Worm (Caenorhabditis elegans) whole organism, young adult: ENCODE data around the gene T05H10.8.

ENCODE experiments used
- B0035.1 ChIP-seq: sonication (generic microtip); optimal IDR thresholded peaks from 2 replicates; lab custom pipeline; 2016; ENCODE audit warnings: missing genetic modification characterization, mild to moderate bottlenecking, missing compliant biosample characterization, missing genotype, missing genetic modification reagents
- B0261.1 ChIP-seq: sonication (generic microtip); optimal IDR thresholded peaks from 2 replicates; lab custom pipeline; 2016; ENCODE audit warnings: mild to moderate bottlenecking, missing genetic modification characterization, moderate library complexity, missing compliant biosample characterization
- B0336.3 ChIP-seq: fragments of 200-800 bp; sonication (Bioruptor generic); IDR thresholded peaks from 2 replicates; pipeline ENCODE4 v1.3.6; 2022; ENCODE audit warnings: missing genetic modification characterization, missing compliant biosample characterization
- C17E4.6 ChIP-seq: fragments of 200-800 bp; sonication (Bioruptor generic); IDR thresholded peaks from 2 replicates; pipeline ENCODE4 v1.3.6; 2022; ENCODE audit warnings: missing genetic modification reagents, missing genetic modification characterization, missing compliant biosample characterization
- D2030.7 ChIP-seq: fragments of 200-800 bp; sonication (Bioruptor generic); IDR thresholded peaks from 2 replicates; pipeline ENCODE4 v1.3.6; 2022; ENCODE audit warnings: missing genetic modification reagents, missing genetic modification characterization, missing compliant biosample characterization
- F33H1.4 ChIP-seq: fragments of 200-800 bp; sonication (Bioruptor generic); IDR thresholded peaks from 2 replicates; pipeline ENCODE4 v1.3.6; 2022; ENCODE audit warnings: missing genetic modification reagents, missing genetic modification characterization, missing compliant biosample characterization
- F39B2.1 ChIP-seq: fragments of 200-800 bp; sonication (Bioruptor generic); IDR thresholded peaks from 2 replicates; pipeline ENCODE4 v1.3.6; 2022; ENCODE audit warnings: missing genetic modification reagents, missing genetic modification characterization, missing compliant biosample characterization
- F57C9.4 ChIP-seq: sonication (generic microtip); optimal IDR thresholded peaks from 2 replicates; lab custom pipeline; 2017; ENCODE audit warnings: mild to moderate bottlenecking, missing genetic modification characterization, missing compliant biosample characterization
- K11D2.4 ChIP-seq: fragments of 200-800 bp; sonication (Bioruptor generic); IDR thresholded peaks from 2 replicates; pipeline ENCODE4 v1.3.6; 2022; ENCODE audit warnings: missing genetic modification reagents, missing genetic modification characterization, missing compliant biosample characterization
- K12H6.12 ChIP-seq: fragments of 200-800 bp; sonication (Bioruptor generic); optimal IDR thresholded peaks from 2 replicates; lab custom pipeline; 2018; ENCODE audit warnings: mild to moderate bottlenecking, missing genetic modification characterization, missing compliant biosample characterization
- Y53G8AR.9 ChIP-seq: fragments of 200-800 bp; sonication (Bioruptor generic); conservative IDR thresholded peaks from 2 replicates; pipeline ENCODE4 v1.3.6; 2022; ENCODE audit warnings: missing genetic modification reagents, missing genetic modification characterization, missing compliant biosample characterization
- ZK185.1 ChIP-seq: sonication (generic microtip); optimal IDR thresholded peaks from 2 replicates; lab custom pipeline; 2016; ENCODE audit warnings: mild to moderate bottlenecking, missing genetic modification characterization, missing compliant biosample characterization; ENCODE audit not compliant: poor library complexity, severe bottlenecking
- akir-1 ChIP-seq: fragments of 200-800 bp; sonication (Bioruptor generic); optimal IDR thresholded peaks from 2 replicates; lab custom pipeline; 2018; ENCODE audit warnings: mild to moderate bottlenecking, missing genetic modification characterization, moderate library complexity, missing compliant biosample characterization
- ama-1 ChIP-seq, 3 experiments: fragments of 150-350 bp in 1 of 3; sonication (generic microtip) in 2 of 3; optimal IDR thresholded peaks; 2 replicates each; lab custom pipeline; 2014 to 2018; ENCODE audit warnings: missing biosample characterization in 2 of 3, missing genetic modification characterization in 2 of 3, missing genetic modification reagents in 2 of 3
- aptf-3 ChIP-seq: fragments of 200-800 bp; sonication (Bioruptor generic); IDR thresholded peaks from 2 replicates; pipeline ENCODE4 v1.3.6; 2022; ENCODE audit warnings: missing genetic modification characterization, missing compliant biosample characterization
- attf-6 ChIP-seq: fragments of 200-800 bp; sonication (Bioruptor generic); IDR thresholded peaks from 2 replicates; pipeline ENCODE4 v1.3.6; 2022; ENCODE audit warnings: missing genetic modification reagents, missing genetic modification characterization, missing compliant biosample characterization
- cebp-1 ChIP-seq, 2 experiments: fragments of 200-800 bp in 1 of 2; sonication (Bioruptor generic) in 1 of 2; sonication (generic microtip) in 1 of 2; IDR thresholded peaks in 1 of 2; optimal IDR thresholded peaks in 1 of 2; 2 replicates each; pipeline versions ENCODE4 v1.3.6 to Lab custom; 2017 to 2022; ENCODE audit warnings: missing compliant biosample characterization in 2 of 2, missing genetic modification characterization in 2 of 2, mild to moderate bottlenecking in 1 of 2, missing genetic modification reagents in 1 of 2, moderate library complexity in 1 of 2
- ceh-58 ChIP-seq: fragments of 200-800 bp; sonication (Bioruptor generic); IDR thresholded peaks from 2 replicates; pipeline ENCODE4 v1.3.6; 2022; ENCODE audit warnings: missing genetic modification characterization, missing compliant biosample characterization
- dpff-1 ChIP-seq: sonication (generic microtip); optimal IDR thresholded peaks from 2 replicates; lab custom pipeline; 2017; ENCODE audit warnings: mild to moderate bottlenecking, missing genetic modification characterization, missing compliant biosample characterization
- egl-18 ChIP-seq: fragments of 200-800 bp; sonication (Bioruptor generic); IDR thresholded peaks from 2 replicates; pipeline ENCODE4 v1.3.6; 2022; ENCODE audit warnings: missing genetic modification reagents, missing genetic modification characterization, missing compliant biosample characterization
- egl-44 ChIP-seq: fragments of 200-800 bp; sonication (Bioruptor generic); IDR thresholded peaks from 2 replicates; pipeline ENCODE4 v1.3.6; 2022; ENCODE audit warnings: missing genetic modification reagents, missing genetic modification characterization, missing compliant biosample characterization
- egrh-3 ChIP-seq: fragments of 200-800 bp; sonication (Bioruptor generic); IDR thresholded peaks from 2 replicates; pipeline ENCODE4 v1.3.6; 2022; ENCODE audit warnings: missing genetic modification reagents, missing genetic modification characterization, missing compliant biosample characterization
- ekl-4 ChIP-seq: fragments of 200-800 bp; sonication (Bioruptor generic); IDR thresholded peaks from 2 replicates; pipeline ENCODE4 v1.3.6; 2022; ENCODE audit warnings: missing genetic modification reagents, missing genetic modification characterization, missing compliant biosample characterization
- ets-4 ChIP-seq: fragments of 200-800 bp; sonication (Bioruptor generic); optimal IDR thresholded peaks from 2 replicates; lab custom pipeline; 2018; ENCODE audit warnings: mild to moderate bottlenecking, missing genetic modification characterization, missing compliant biosample characterization
- fkh-3 ChIP-seq: sonication (generic microtip); optimal IDR thresholded peaks from 2 replicates; lab custom pipeline; 2016; ENCODE audit warnings: mild to moderate bottlenecking, missing genetic modification characterization, missing compliant biosample characterization
- gei-17 ChIP-seq: fragments of 200-800 bp; sonication (Bioruptor generic); optimal IDR thresholded peaks from 2 replicates; lab custom pipeline; 2018; ENCODE audit warnings: mild to moderate bottlenecking, missing genetic modification characterization, missing compliant biosample characterization
- him-1 ChIP-seq: sonication (generic microtip); optimal IDR thresholded peaks from 2 replicates; lab custom pipeline; 2016; ENCODE audit warnings: missing genotype, missing genetic modification reagents, missing genetic modification characterization, missing compliant biosample characterization
- hlh-26 ChIP-seq: fragments of 200-800 bp; sonication (Bioruptor generic); conservative IDR thresholded peaks from 2 replicates; pipeline ENCODE4 v1.3.6; 2022; ENCODE audit warnings: missing genetic modification reagents, missing genetic modification characterization, missing compliant biosample characterization
- nfya-2 ChIP-seq: fragments of 200-800 bp; sonication (Bioruptor generic); IDR thresholded peaks from 2 replicates; pipeline ENCODE4 v1.3.6; 2022; ENCODE audit warnings: missing genetic modification reagents, missing genetic modification characterization, missing compliant biosample characterization
- nfyb-1 ChIP-seq: fragments of 200-800 bp; sonication (Bioruptor generic); IDR thresholded peaks from 2 replicates; pipeline ENCODE4 v1.3.6; 2022; ENCODE audit warnings: missing genetic modification reagents, missing genetic modification characterization, missing compliant biosample characterization
- nhr-80 ChIP-seq: sonication (generic microtip); optimal IDR thresholded peaks from 2 replicates; lab custom pipeline; 2016; ENCODE audit warnings: missing genetic modification characterization, missing compliant biosample characterization
- rec-8 ChIP-seq, 2 experiments: sonication (generic microtip); optimal IDR thresholded peaks; 2 replicates each; lab custom pipeline; 2016; ENCODE audit warnings: mild to moderate bottlenecking in 2 of 2, missing genetic modification characterization in 2 of 2, missing genetic modification reagents in 2 of 2, missing genotype in 2 of 2, missing biosample characterization in 1 of 2, missing compliant biosample characterization in 1 of 2, moderate library complexity in 1 of 2
- rpc-1 ChIP-seq, 2 experiments: fragments of 150-350 bp in 1 of 2; sonication (generic microtip) in 1 of 2; optimal IDR thresholded peaks; 2 replicates each; lab custom pipeline; 2014 to 2018; ENCODE audit warnings: missing biosample characterization in 1 of 2, missing genetic modification characterization in 1 of 2, missing genetic modification reagents in 1 of 2, missing genotype in 1 of 2
- sdz-38 ChIP-seq: sonication (generic microtip); optimal IDR thresholded peaks from 2 replicates; lab custom pipeline; 2016; ENCODE audit warnings: missing genotype, missing genetic modification characterization, missing compliant biosample characterization
- sptf-2 ChIP-seq: fragments of 200-800 bp; sonication (Bioruptor generic); optimal IDR thresholded peaks from 2 replicates; lab custom pipeline; 2018; ENCODE audit warnings: mild to moderate bottlenecking, missing genetic modification characterization, missing compliant biosample characterization
- tlf-1 ChIP-seq: fragments of 200-800 bp; sonication (Bioruptor generic); optimal IDR thresholded peaks from 2 replicates; lab custom pipeline; 2018; ENCODE audit warnings: mild to moderate bottlenecking, missing genetic modification characterization, missing compliant biosample characterization
- unc-130 ChIP-seq: sonication (generic microtip); optimal IDR thresholded peaks from 2 replicates; lab custom pipeline; 2016; ENCODE audit warnings: missing genetic modification reagents, missing genetic modification characterization, missing compliant biosample characterization
- unc-62 ChIP-seq: fragments of 150-350 bp; optimal IDR thresholded peaks from 2 replicates; lab custom pipeline; 2014; ENCODE audit warnings: missing biosample characterization, missing genetic modification reagents, missing genetic modification characterization
- zim-3 ChIP-seq: sonication (generic microtip); optimal IDR thresholded peaks from 2 replicates; lab custom pipeline; 2017; ENCODE audit warnings: mild to moderate bottlenecking, missing genetic modification characterization, moderate library complexity, missing compliant biosample characterization
- ztf-18 ChIP-seq: sonication (generic microtip); optimal IDR thresholded peaks from 2 replicates; lab custom pipeline; 2016; ENCODE audit warnings: missing genotype, mild to moderate bottlenecking, missing genetic modification characterization, missing compliant biosample characterization
- ztf-28 ChIP-seq: fragments of 200-800 bp; sonication (Bioruptor generic); IDR thresholded peaks from 2 replicates; pipeline ENCODE4 v1.3.6; 2022; ENCODE audit warnings: missing genetic modification reagents, missing genetic modification characterization, missing compliant biosample characterization
- ztf-3 ChIP-seq: fragments of 200-800 bp; sonication (Bioruptor generic); optimal IDR thresholded peaks from 2 replicates; lab custom pipeline; 2018; ENCODE audit warnings: mild to moderate bottlenecking, missing genetic modification characterization, missing compliant biosample characterization

Gene T05H10.8

DNA sequence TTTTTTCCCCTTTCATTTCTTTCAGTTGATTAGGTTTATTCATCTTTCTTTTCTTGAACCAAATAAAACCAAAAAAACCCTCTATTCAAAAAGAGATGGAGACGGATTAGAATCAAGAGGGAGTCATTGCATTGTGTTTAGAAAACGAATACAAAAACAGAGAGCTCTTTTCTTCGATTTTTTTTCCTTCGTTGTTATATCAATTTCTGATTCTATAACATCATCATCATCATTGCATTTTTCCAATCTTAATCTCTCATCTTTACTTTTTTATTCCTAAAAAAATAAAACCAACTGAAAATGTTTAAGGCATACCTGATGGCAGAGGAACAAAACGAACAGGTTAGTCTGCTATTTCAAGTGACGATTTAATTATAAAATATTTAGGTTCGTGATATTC is at the start of gene T05H10.8:
Gene T05H10.8 (plus strand): TSS at position 301 of the 400 bp plus-strand sequence.
- TF ChIP-seq egrh-3 (GFP tag; lab: Robert Waterston, UW) = no peak
- no peak for TF ChIP-seq unc-130 (GFP tag; lab: Kevin White, UChicago)
- no peak for TF ChIP-seq D2030.7 (GFP tag; lab: Robert Waterston, UW)
- TF ChIP-seq him-1 (tag; lab: Kevin White, UChicago) = no peak
- no peak for TF ChIP-seq ceh-58 (GFP tag; lab: Robert Waterston, UW)
- TF ChIP-seq gei-17 = no peak
- no peak for TF ChIP-seq sdz-38 (tag; lab: Kevin White, UChicago)
- TF ChIP-seq zim-3 (tag; lab: Kevin White, UChicago) = no peak
- no peak for TF ChIP-seq rpc-1 (optimal IDR thresholded peaks at IDR 0.05; lab: Kevin White, UChicago)
- TF ChIP-seq rpc-1 (tag; optimal IDR thresholded peaks at IDR 0.05; lab: Kevin White, UChicago) = no peak
- TF ChIP-seq ztf-3 (GFP tag; lab: Kevin White, UChicago) = no peak
- no peak for TF ChIP-seq Y53G8AR.9
- TF ChIP-seq F39B2.1 (GFP tag; lab: Robert Waterston, UW) = no peak
- no peak for TF ChIP-seq C17E4.6 (GFP tag; lab: Robert Waterston, UW)
- TF ChIP-seq, all 124 proteins: peak for 0

DNA sequence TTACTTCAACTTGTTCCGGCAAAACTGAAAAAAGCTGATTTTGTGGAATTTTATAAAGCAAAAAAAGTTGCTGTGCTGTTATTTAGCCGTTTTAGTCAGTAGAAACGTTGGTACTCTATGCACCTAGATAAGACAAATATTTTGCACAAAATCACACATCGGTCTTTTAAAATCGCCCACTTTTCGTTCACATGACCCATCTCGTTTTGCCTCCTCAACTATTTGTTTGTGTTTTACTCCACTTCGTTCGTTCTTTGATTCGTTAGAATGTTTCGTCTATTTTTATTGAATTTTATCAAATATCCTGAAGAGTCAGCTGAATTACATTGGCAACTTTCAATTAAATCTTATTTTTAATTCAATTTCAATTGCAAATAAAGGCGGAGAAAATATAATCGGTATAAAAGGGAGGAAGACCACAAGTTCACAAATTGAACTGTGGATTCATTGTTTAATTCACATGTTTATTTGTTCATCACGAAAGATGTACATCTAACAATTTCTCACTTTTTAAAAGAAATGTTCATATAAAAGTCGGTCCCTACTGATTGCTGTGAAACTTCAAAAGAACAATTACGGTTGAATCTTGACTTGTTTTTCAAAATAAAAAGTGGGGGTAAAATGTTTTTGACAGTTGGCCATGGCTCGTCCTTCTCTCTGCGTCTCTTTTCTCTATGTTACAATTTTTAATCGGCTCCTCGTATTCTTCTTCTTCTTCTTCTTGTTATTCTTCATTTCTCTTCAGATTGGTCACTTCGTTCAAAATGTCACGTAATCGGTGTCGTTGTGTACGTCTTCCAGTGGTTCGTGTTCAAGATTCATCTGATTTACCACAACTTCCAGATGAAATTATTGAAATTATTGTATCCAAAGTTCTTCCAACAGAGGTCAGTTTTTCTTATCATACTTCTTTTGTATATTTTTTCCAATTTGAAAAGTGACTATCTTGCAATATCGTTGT is 46.5 kb upstream of the T05H10.8 start, which contains the start of gene DH11.2:
Gene DH11.2 (plus strand): TSS at position 746 of the 961 bp plus-strand sequence.
- TF ChIP-seq K12H6.12 (tag; lab: Kevin White, UChicago) (no peak), ama-1 (optimal IDR thresholded peaks at IDR 0.05; lab: Kevin White, UChicago) (peak; percentile 84), ama-1 (GFP tag; optimal IDR thresholded peaks at IDR 0.05; lab: Kevin White, UChicago) (no peak), attf-6 (GFP tag; lab: Robert Waterston, UW) (no peak), F33H1.4 (GFP tag; lab: Robert Waterston, UW) (no peak), tlf-1 (peak; percentile 15), nhr-80 (tag; lab: Kevin White, UChicago) (peak; percentile 42), sptf-2 (GFP tag; lab: Kevin White, UChicago) (no peak)
- TF ChIP-seq, all 124 proteins: peak for 3

DNA sequence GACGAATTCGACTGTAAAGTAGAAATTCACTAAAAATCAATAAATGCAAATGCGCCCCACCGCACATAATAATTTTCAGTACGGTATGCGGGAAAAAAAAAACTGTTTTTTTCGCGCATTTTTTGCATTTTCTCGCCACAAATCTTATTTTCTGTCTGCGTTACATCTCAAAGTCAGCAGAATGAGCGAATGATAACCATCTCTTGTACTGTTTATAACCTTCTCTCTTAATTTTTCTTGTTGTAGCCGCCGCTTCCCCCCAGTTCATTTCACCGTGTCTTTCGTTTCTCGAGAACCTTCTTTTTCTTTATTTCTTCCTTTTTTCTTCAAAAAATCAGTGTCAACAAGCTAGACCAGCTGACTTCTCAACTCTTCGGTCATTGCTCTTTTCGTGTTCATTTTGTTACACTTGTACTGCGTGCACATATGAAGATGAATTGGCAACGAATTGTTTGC is 43.4 kb upstream of the T05H10.8 start:
- TF ChIP-seq unc-62 (GFP tag; lab: Kevin White, UChicago) = no peak
- peak; percentile 10 for TF ChIP-seq dpff-1 (tag; lab: Kevin White, UChicago)
- peak; percentile 75 for TF ChIP-seq F33H1.4 (GFP tag; lab: Robert Waterston, UW)
- peak; percentile 26 for TF ChIP-seq ZK185.1
- no peak for TF ChIP-seq ets-4 (GFP tag; lab: Kevin White, UChicago)
- TF ChIP-seq B0336.3 (GFP tag; lab: Robert Waterston, UW) = peak; percentile 54
- TF ChIP-seq B0261.1 (tag; lab: Kevin White, UChicago) = no peak
- TF ChIP-seq ztf-18 (tag; lab: Kevin White, UChicago) = peak; percentile 16
- TF ChIP-seq B0035.1 (tag; lab: Kevin White, UChicago) = peak; percentile 4
- peak; percentile 47 for TF ChIP-seq K12H6.12 (tag; lab: Kevin White, UChicago)
- no peak for TF ChIP-seq fkh-3 (tag; lab: Kevin White, UChicago)
- no peak for TF ChIP-seq hlh-26 (GFP tag; lab: Robert Waterston, UW)
- TF ChIP-seq egl-18 (GFP tag; lab: Robert Waterston, UW) = no peak
- TF ChIP-seq aptf-3 (GFP tag; lab: Robert Waterston, UW) = no peak
- TF ChIP-seq F57C9.4 (tag; lab: Kevin White, UChicago) = no peak
- TF ChIP-seq cebp-1 (GFP tag; IDR thresholded peaks at IDR 0.05; lab: Robert Waterston, UW) = no peak
- TF ChIP-seq cebp-1 (tag; optimal IDR thresholded peaks at IDR 0.05; lab: Kevin White, UChicago) = peak; percentile 63
- TF ChIP-seq nfyb-1 (GFP tag; lab: Robert Waterston, UW) = peak; percentile 58
- 0 out of 2 replicates have a peak, but pooled peaks have one; percentile 14 for TF ChIP-seq egl-44
- TF ChIP-seq nfya-2 (GFP tag; lab: Robert Waterston, UW) = no peak
- no peak for TF ChIP-seq akir-1 (GFP tag; lab: Kevin White, UChicago)
- peak; percentile 54; the same call in 1 of the 2 replicates for TF ChIP-seq K11D2.4 (GFP tag; lab: Robert Waterston, UW)
- 0 out of 2 replicates have a peak, but pooled peaks have one; percentile 29 for TF ChIP-seq ztf-28 (GFP tag; lab: Robert Waterston, UW)
- no peak for TF ChIP-seq rec-8 (tag; optimal IDR thresholded peaks at IDR 0.05; lab: Kevin White, UChicago)
- peak; percentile 22; the same call in 1 of the 2 replicates for TF ChIP-seq ekl-4 (GFP tag; lab: Robert Waterston, UW)
